Fruit fly (Drosophila melanogaster): Measurements from ENCODE around the gene CG33271.

Gene CG33271

dm6 chr3L:11551949-11552348, 25.3 kb downstream of the CG33271 start (continued):
- TF ChIP-seq mam (GFP tag; optimal IDR thresholded peaks at IDR 0.05), result no peak
- 0 out of 3 replicates have a peak, but pooled peaks have one; percentile 21 for TF ChIP-seq CG16813 (GFP tag; IDR thresholded peaks at IDR 0.05; ENCODE audit: partially characterized antibody)
- TF ChIP-seq CG4328 (GFP tag; optimal IDR thresholded peaks at IDR 0.05), result no peak
- TF ChIP-seq CG15601 (tag; optimal IDR thresholded peaks at IDR 0.05), result peak; percentile 40
- TF ChIP-seq NK7.1 (GFP tag; optimal IDR thresholded peaks at IDR 0.05), result no peak
- TF ChIP-seq CG32767 (GFP tag; IDR thresholded peaks at IDR 0.05), result 0 out of 2 replicates have a peak, but pooled peaks have one; percentile 35
- TF ChIP-seq disco-r (GFP tag; optimal IDR thresholded peaks at IDR 0.05), result no peak
- no peak for TF ChIP-seq CG11247 (GFP tag; IDR thresholded peaks at IDR 0.05)
- peak; percentile 14 for TF ChIP-seq jumu (GFP tag; optimal IDR thresholded peaks at IDR 0.05)
- TF ChIP-seq chm (GFP tag; IDR thresholded peaks at IDR 0.05), result no peak
- peak; percentile 68 for TF ChIP-seq gem (tag; optimal IDR thresholded peaks at IDR 0.05)
- TF ChIP-seq CG1603 (tag; optimal IDR thresholded peaks at IDR 0.05), result peak; percentile 26
- peak; percentile 59 for TF ChIP-seq CG14710 (tag; optimal IDR thresholded peaks at IDR 0.05)
- TF ChIP-seq D19A (tag; optimal IDR thresholded peaks at IDR 0.05), result peak; percentile 61
- no peak for TF ChIP-seq prd (optimal IDR thresholded peaks at IDR 0.05)
- peak; percentile 67 for TF ChIP-seq prd (GFP tag; IDR thresholded peaks at IDR 0.05)
- peak; percentile 40 for TF ChIP-seq grau (tag; optimal IDR thresholded peaks at IDR 0.05)
- TF ChIP-seq usp (GFP tag; optimal IDR thresholded peaks at IDR 0.05), result no peak
- peak; percentile 54; the same call in 1 of the 3 replicates for TF ChIP-seq zfh1 (GFP tag; IDR thresholded peaks at IDR 0.05)
- no peak for TF ChIP-seq sc (optimal IDR thresholded peaks at IDR 0.05)
- peak; percentile 36 for TF ChIP-seq sc (GFP tag; optimal IDR thresholded peaks at IDR 0.05)
- peak; percentile 23 for TF ChIP-seq Oli (tag; optimal IDR thresholded peaks at IDR 0.05)
- TF ChIP-seq CG8924 (tag; optimal IDR thresholded peaks at IDR 0.05), result peak; percentile 44
- no peak for TF ChIP-seq salm (tag; optimal IDR thresholded peaks at IDR 0.05)
- TF ChIP-seq Blimp-1 (GFP tag; optimal IDR thresholded peaks at IDR 0.05), result peak; percentile 68
- TF ChIP-seq exex (tag; optimal IDR thresholded peaks at IDR 0.05), result no peak
- no peak for TF ChIP-seq jigr1 (GFP tag; IDR thresholded peaks at IDR 0.05)
- TF ChIP-seq HLH3B (GFP tag; IDR thresholded peaks at IDR 0.05), result peak; percentile 49; the same call in 1 of the 2 replicates
- no peak for TF ChIP-seq CG3995 (GFP tag; optimal IDR thresholded peaks at IDR 0.05)
- TF ChIP-seq Chrac-16 (GFP tag; optimal IDR thresholded peaks at IDR 0.05), result peak; percentile 45
- peak; percentile 16 for TF ChIP-seq CG2116 (GFP tag; optimal IDR thresholded peaks at IDR 0.05)
- TF ChIP-seq slbo (GFP tag; IDR thresholded peaks at IDR 0.05), result 0 out of 2 replicates have a peak, but pooled peaks have one; percentile 29
- peak; percentile 29 for TF ChIP-seq NC2β (GFP tag; optimal IDR thresholded peaks at IDR 0.05)
- peak; percentile 3 to 26 for TF ChIP-seq Pdp1 (GFP tag; optimal IDR thresholded peaks at IDR 0.05)
- peak; percentile 53 for TF ChIP-seq Sox102F (GFP tag; optimal IDR thresholded peaks at IDR 0.05)
- TF ChIP-seq nmo (GFP tag; optimal IDR thresholded peaks at IDR 0.05), result peak; percentile 40
- TF ChIP-seq Six4 (GFP tag; optimal IDR thresholded peaks at IDR 0.05), result peak; percentile 28
- TF ChIP-seq lola (GFP tag; optimal IDR thresholded peaks at IDR 0.05), result peak in 1 of 3 experiments; percentile 74
- no peak for TF ChIP-seq TFAM (GFP tag; optimal IDR thresholded peaks at IDR 0.05)
- TF ChIP-seq CG34422 (GFP tag; IDR thresholded peaks at IDR 0.05), result peak; percentile 29; the same call in 1 of the 3 replicates
- peak; percentile 36 for TF ChIP-seq CG10267 (tag; optimal IDR thresholded peaks at IDR 0.05)
- TF ChIP-seq Hmr (GFP tag; optimal IDR thresholded peaks at IDR 0.05), result no peak
- 0 out of 2 replicates have a peak, but pooled peaks have one; percentile 46 for TF ChIP-seq CG31441 (GFP tag; IDR thresholded peaks at IDR 0.05)
- peak; percentile 16 for TF ChIP-seq lab (GFP tag; optimal IDR thresholded peaks at IDR 0.05)
- TF ChIP-seq gcm (GFP tag; optimal IDR thresholded peaks at IDR 0.05), result peak; percentile 45
- peak; percentile 30 for TF ChIP-seq cato (GFP tag; optimal IDR thresholded peaks at IDR 0.05; ENCODE audit: borderline replicate concordance)
- TF ChIP-seq CG4820 (GFP tag; optimal IDR thresholded peaks at IDR 0.05), result peak; percentile 42
- peak; percentile 18 for TF ChIP-seq CG1602 (GFP tag; optimal IDR thresholded peaks at IDR 0.05)
- TF ChIP-seq CG17385 (GFP tag; optimal IDR thresholded peaks at IDR 0.05), result peak; percentile 2
- peak; percentile 20 for TF ChIP-seq Hr3 (GFP tag; optimal IDR thresholded peaks at IDR 0.05)

All from whole organism, embryonic.